Worm (Caenorhabditis elegans) whole organism, early embryonic: ENCODE results near the gene dgk-1.

Source experiments
- B0310.2 ChIP-seq: sonication (generic microtip); optimal IDR thresholded peaks from 2 replicates; lab custom pipeline; 2016; ENCODE audit warnings: mild to moderate bottlenecking, missing genetic modification characterization, missing compliant biosample characterization
- aly-1 ChIP-seq: sonication (generic microtip); optimal IDR thresholded peaks from 2 replicates; lab custom pipeline; 2016; ENCODE audit warnings: missing genetic modification characterization, missing compliant biosample characterization
- ama-1 ChIP-seq: fragments of 150-350 bp; optimal IDR thresholded peaks from 2 replicates; lab custom pipeline; 2014
- ceh-13 ChIP-seq: fragments of 200-800 bp; sonication (Bioruptor generic); optimal IDR thresholded peaks from 2 replicates; lab custom pipeline; 2018; ENCODE audit warnings: mild to moderate bottlenecking, missing genetic modification characterization, missing compliant biosample characterization
- ceh-36 ChIP-seq: sonication (generic microtip); optimal IDR thresholded peaks from 2 replicates; lab custom pipeline; 2016; ENCODE audit warnings: missing genetic modification characterization, inconsistent platforms, missing compliant biosample characterization
- ets-7 ChIP-seq: sonication (generic microtip); optimal IDR thresholded peaks from 2 replicates; lab custom pipeline; 2016; ENCODE audit warnings: missing genotype, missing genetic modification characterization, missing compliant biosample characterization
- flt-1 ChIP-seq: fragments of 200-800 bp; sonication (Bioruptor generic); IDR thresholded peaks from 2 replicates; pipeline ENCODE4 v1.3.6; 2022; ENCODE audit warnings: missing genetic modification characterization, missing compliant biosample characterization
- hmbx-1 ChIP-seq: sonication (generic microtip); optimal IDR thresholded peaks from 2 replicates; lab custom pipeline; 2016; ENCODE audit warnings: mild to moderate bottlenecking, missing genetic modification characterization, missing compliant biosample characterization
- hmg-4 ChIP-seq: fragments of 200-800 bp; sonication (Bioruptor generic); optimal IDR thresholded peaks from 2 replicates; lab custom pipeline; 2018; ENCODE audit warnings: mild to moderate bottlenecking, missing genetic modification characterization, missing compliant biosample characterization
- hnd-1 ChIP-seq: sonication (generic microtip); optimal IDR thresholded peaks from 2 replicates; lab custom pipeline; 2016; ENCODE audit warnings: missing genetic modification characterization, missing compliant biosample characterization
- pes-1 ChIP-seq: fragments of 200-800 bp; sonication (Bioruptor generic); IDR thresholded peaks from 2 replicates; pipeline ENCODE4 v1.3.6; 2022; ENCODE audit warnings: missing genetic modification reagents, missing genetic modification characterization, missing compliant biosample characterization
- sea-1 ChIP-seq: fragments of 200-800 bp; sonication (Bioruptor generic); conservative IDR thresholded peaks from 2 replicates; pipeline ENCODE4 v1.3.6; 2022; ENCODE audit warnings: missing genetic modification characterization, missing compliant biosample characterization
- tbx-37 ChIP-seq: fragments of 200-800 bp; sonication (Bioruptor generic); conservative IDR thresholded peaks from 2 replicates; pipeline ENCODE4 v1.3.6; 2022; ENCODE audit warnings: missing genetic modification reagents, missing genetic modification characterization, missing compliant biosample characterization
- tra-4 ChIP-seq: sonication (generic microtip); optimal IDR thresholded peaks from 2 replicates; lab custom pipeline; 2017; ENCODE audit warnings: missing genetic modification characterization, missing compliant biosample characterization

ce11 chrX:963171-963570 is 28.1 kb downstream of the dgk-1 start, which contains the start of gene ncs-1:
- no peak for TF ChIP-seq ets-7 (tag; lab: Kevin White, UChicago)
- no peak for TF ChIP-seq ceh-13 (GFP tag; lab: Kevin White, UChicago)
- no peak for TF ChIP-seq pes-1
- no peak for TF ChIP-seq B0310.2 (tag; lab: Kevin White, UChicago)
- TF ChIP-seq ama-1 (lab: Kevin White, UChicago) = no peak
- no peak for TF ChIP-seq tbx-37 (GFP tag; lab: Robert Waterston, UW)
- no peak for TF ChIP-seq tra-4
- no peak for TF ChIP-seq aly-1 (tag; lab: Kevin White, UChicago)
- no peak for TF ChIP-seq hnd-1 (tag; lab: Kevin White, UChicago)
- TF ChIP-seq hmg-4 (GFP tag; lab: Kevin White, UChicago) = no peak
- TF ChIP-seq flt-1 (GFP tag; lab: Robert Waterston, UW) = no peak
- TF ChIP-seq sea-1 = no peak
- no peak for TF ChIP-seq ceh-36
- TF ChIP-seq hmbx-1 = no peak
